Fruit fly (Drosophila melanogaster) whole organism, prepupa: ENCODE results near the gene pbl.
A peak's percentile ranks its signal among the peaks of the same experiment; 100 is the strongest.

Source experiments
- Blimp-1 ChIP-seq: fragments of 200-800 bp; sonication (Bioruptor generic); optimal IDR thresholded peaks from 3 replicates; lab custom pipeline; 2017; ENCODE audit warnings: missing biosample characterization, missing genetic modification characterization, mild to moderate bottlenecking, moderate library complexity, missing genetic modification reagents
- CG10631 ChIP-seq: fragments of 200-800 bp; sonication (Bioruptor generic); optimal IDR thresholded peaks from 2 replicates; lab custom pipeline; 2016; ENCODE audit warnings: missing biosample characterization, missing genetic modification characterization
- CG10669 ChIP-seq: fragments of 200-800 bp; sonication (Bioruptor generic); optimal IDR thresholded peaks from 3 replicates; lab custom pipeline; 2018; ENCODE audit warnings: missing biosample characterization, mild to moderate bottlenecking, missing genetic modification characterization, moderate library complexity
- CG11294 ChIP-seq: fragments of 200-800 bp; sonication (Bioruptor generic); IDR thresholded peaks from 2 replicates; pipeline ENCODE4 v1.3.6; 2022; ENCODE audit warnings: missing biosample characterization, missing genetic modification characterization
- CG11762 ChIP-seq: fragments of 200-800 bp; sonication (Bioruptor generic); optimal IDR thresholded peaks from 3 replicates; lab custom pipeline; 2016; ENCODE audit warnings: missing biosample characterization, missing genetic modification characterization; ENCODE audit not compliant: insufficient read depth
- CG11902 ChIP-seq: fragments of 200-800 bp; sonication (Bioruptor generic); optimal IDR thresholded peaks from 3 replicates; lab custom pipeline; 2016; ENCODE audit warnings: missing biosample characterization, missing genetic modification characterization
- CG15336 ChIP-seq: fragments of 200-800 bp; sonication (Bioruptor generic); IDR thresholded peaks from 2 replicates; pipeline ENCODE4 v1.3.6; 2022; ENCODE audit warnings: missing biosample characterization, missing genetic modification characterization
- CG1621 ChIP-seq: fragments of 200-800 bp; sonication (Bioruptor generic); optimal IDR thresholded peaks from 3 replicates; lab custom pipeline; 2018; ENCODE audit warnings: missing biosample characterization, mild to moderate bottlenecking, missing genetic modification characterization
- CG16779 ChIP-seq: fragments of 200-800 bp; sonication (Bioruptor generic); optimal IDR thresholded peaks from 3 replicates; lab custom pipeline; 2017; ENCODE audit warnings: missing biosample characterization, mild to moderate bottlenecking, missing genetic modification characterization
- CG3032 ChIP-seq: fragments of 200-800 bp; optimal IDR thresholded peaks from 2 replicates; lab custom pipeline; 2019; ENCODE audit warnings: missing biosample characterization, mild to moderate bottlenecking, missing genetic modification characterization, moderate library complexity
- CG34406 ChIP-seq: fragments of 200-800 bp; sonication (Bioruptor generic); optimal IDR thresholded peaks from 3 replicates; lab custom pipeline; 2016; ENCODE audit warnings: missing biosample characterization, missing genetic modification characterization
- CG3919 ChIP-seq: fragments of 200-800 bp; sonication (Bioruptor generic); optimal IDR thresholded peaks from 3 replicates; lab custom pipeline; 2016; ENCODE audit warnings: missing biosample characterization, missing genetic modification characterization
- CG6808 ChIP-seq: fragments of 200-800 bp; sonication (Bioruptor generic); optimal IDR thresholded peaks from 3 replicates; lab custom pipeline; 2017; ENCODE audit warnings: missing biosample characterization, missing genetic modification characterization, mild to moderate bottlenecking, moderate library complexity, missing genetic modification reagents
- CG6854 ChIP-seq: fragments of 200-800 bp; sonication (Bioruptor generic); optimal IDR thresholded peaks from 2 replicates; lab custom pipeline; 2017; ENCODE audit warnings: missing biosample characterization, mild to moderate bottlenecking, missing genetic modification characterization
- CG7368 ChIP-seq: fragments of 200-800 bp; sonication (Bioruptor generic); optimal IDR thresholded peaks from 3 replicates; lab custom pipeline; 2016; ENCODE audit warnings: missing biosample characterization, missing genetic modification characterization
- CG8119 ChIP-seq: fragments of 200-800 bp; sonication (Bioruptor generic); IDR thresholded peaks from 3 replicates; pipeline ENCODE4 v1.3.6; 2022; ENCODE audit warnings: missing biosample characterization, missing genetic modification characterization
- CG8319 ChIP-seq: fragments of 200-800 bp; sonication (Bioruptor generic); optimal IDR thresholded peaks from 3 replicates; lab custom pipeline; 2016; ENCODE audit warnings: missing biosample characterization, missing genetic modification characterization
- CG9139 ChIP-seq: fragments of 200-800 bp; sonication (Bioruptor generic); optimal IDR thresholded peaks from 3 replicates; lab custom pipeline; 2017; ENCODE audit warnings: missing biosample characterization, mild to moderate bottlenecking, missing genetic modification characterization
- Eip75B ChIP-seq: fragments of 200-800 bp; sonication (Bioruptor generic); optimal IDR thresholded peaks from 3 replicates; lab custom pipeline; 2016; ENCODE audit warnings: missing biosample characterization, missing genetic modification characterization
- Eip78C ChIP-seq: fragments of 200-800 bp; sonication (Bioruptor generic); peaks from one replicate; lab custom pipeline; 2016; ENCODE audit warnings: missing biosample characterization, missing genetic modification characterization
- Gug ChIP-seq: fragments of 200-800 bp; sonication (Bioruptor generic); IDR thresholded peaks from 2 replicates; pipeline ENCODE4 v1.3.6; 2022; ENCODE audit warnings: missing biosample characterization, missing genetic modification characterization
- Hr38 ChIP-seq: sonication (Bioruptor generic); optimal IDR thresholded peaks from 2 replicates; lab custom pipeline; 2016; ENCODE audit warnings: missing biosample characterization, missing genetic modification characterization
- Hr39 ChIP-seq: fragments of 200-800 bp; sonication (Bioruptor generic); optimal IDR thresholded peaks from 2 replicates; lab custom pipeline; 2016; ENCODE audit warnings: missing biosample characterization, missing genetic modification characterization
- Hr4 ChIP-seq: fragments of 200-800 bp; sonication (Bioruptor generic); optimal IDR thresholded peaks from 3 replicates; lab custom pipeline; 2016; ENCODE audit warnings: missing biosample characterization, missing genetic modification characterization
- Lpt ChIP-seq: fragments of 200-800 bp; sonication (Bioruptor generic); optimal IDR thresholded peaks from 3 replicates; lab custom pipeline; 2016; ENCODE audit warnings: missing biosample characterization, missing genetic modification characterization
- Met ChIP-seq: fragments of 200-800 bp; sonication (Bioruptor generic); optimal IDR thresholded peaks from 3 replicates; lab custom pipeline; 2016; ENCODE audit warnings: missing biosample characterization, missing genetic modification characterization
- OdsH ChIP-seq: fragments of 200-800 bp; sonication (Bioruptor generic); optimal IDR thresholded peaks from 3 replicates; lab custom pipeline; 2016; ENCODE audit warnings: missing biosample characterization, missing genetic modification characterization
- Sox102F ChIP-seq: fragments of 200-800 bp; sonication (Bioruptor generic); optimal IDR thresholded peaks from 2 replicates; lab custom pipeline; 2016; ENCODE audit warnings: missing biosample characterization, mild to moderate bottlenecking, missing genetic modification characterization
- Sox14 ChIP-seq: fragments of 200-800 bp; sonication (Bioruptor generic); optimal IDR thresholded peaks from 3 replicates; lab custom pipeline; 2016; ENCODE audit warnings: missing biosample characterization, missing genetic modification characterization
- Sox15 ChIP-seq: fragments of 200-800 bp; sonication (Bioruptor generic); optimal IDR thresholded peaks from 3 replicates; lab custom pipeline; 2016; ENCODE audit warnings: missing biosample characterization, missing genetic modification characterization
- achi ChIP-seq: fragments of 200-800 bp; sonication (Bioruptor generic); optimal IDR thresholded peaks from 3 replicates; lab custom pipeline; 2016; ENCODE audit warnings: missing biosample characterization, missing genetic modification characterization
- acj6 ChIP-seq: fragments of 200-800 bp; sonication (Bioruptor generic); optimal IDR thresholded peaks from 3 replicates; lab custom pipeline; 2016; ENCODE audit warnings: missing biosample characterization, missing genetic modification characterization
- cyc ChIP-seq: fragments of 200-800 bp; sonication (Bioruptor generic); optimal IDR thresholded peaks from 3 replicates; lab custom pipeline; 2016; ENCODE audit warnings: missing biosample characterization, missing genetic modification characterization
- dac ChIP-seq: fragments of 200-800 bp; sonication (Bioruptor generic); optimal IDR thresholded peaks from 2 replicates; lab custom pipeline; 2017; ENCODE audit warnings: missing biosample characterization, mild to moderate bottlenecking, missing genetic modification characterization
- dsx ChIP-seq: fragments of 200-800 bp; optimal IDR thresholded peaks from 3 replicates; lab custom pipeline; 2019; ENCODE audit warnings: missing biosample characterization, mild to moderate bottlenecking, missing genetic modification characterization, moderate library complexity; ENCODE audit not compliant: poor library complexity, severe bottlenecking
- eg ChIP-seq: fragments of 200-800 bp; sonication (Bioruptor generic); IDR thresholded peaks from 3 replicates; pipeline ENCODE4 v1.3.6; 2022; ENCODE audit warnings: missing biosample characterization, missing genetic modification characterization
- fd85E ChIP-seq: fragments of 200-800 bp; sonication (Bioruptor generic); optimal IDR thresholded peaks from 3 replicates; lab custom pipeline; 2016; ENCODE audit warnings: missing biosample characterization, missing genetic modification characterization
- fkh ChIP-seq: fragments of 200-800 bp; sonication (Bioruptor generic); optimal IDR thresholded peaks from 3 replicates; lab custom pipeline; 2017; ENCODE audit warnings: missing biosample characterization, mild to moderate bottlenecking, missing genetic modification characterization, moderate library complexity
- lz ChIP-seq: fragments of 200-800 bp; sonication (Bioruptor generic); optimal IDR thresholded peaks from 3 replicates; lab custom pipeline; 2016; ENCODE audit warnings: missing biosample characterization, missing genetic modification characterization
- net ChIP-seq: fragments of 200-800 bp; sonication (Bioruptor generic); optimal IDR thresholded peaks from 3 replicates; lab custom pipeline; 2016; ENCODE audit warnings: missing biosample characterization, missing genetic modification characterization
- salr ChIP-seq, 2 experiments: fragments of 200-800 bp; sonication (Bioruptor generic); optimal IDR thresholded peaks; 3 replicates each; lab custom pipeline; 2016 to 2018; ENCODE audit warnings: missing biosample characterization in 2 of 2, missing genetic modification characterization in 2 of 2, mild to moderate bottlenecking in 1 of 2
- spab ChIP-seq: fragments of 200-800 bp; sonication (Bioruptor generic); optimal IDR thresholded peaks from 2 replicates; lab custom pipeline; 2017; ENCODE audit warnings: missing biosample characterization, mild to moderate bottlenecking, missing genetic modification characterization, missing genetic modification reagents
- ss ChIP-seq, 2 experiments: fragments of 200-800 bp; sonication (Bioruptor generic); optimal IDR thresholded peaks; 2 replicates in 1 of 2; 3 replicates in 1 of 2; lab custom pipeline; 2017 to 2018; ENCODE audit warnings: mild to moderate bottlenecking in 2 of 2, missing biosample characterization in 2 of 2, missing genetic modification characterization in 2 of 2, moderate library complexity in 1 of 2
- topi ChIP-seq: fragments of 200-800 bp; sonication (Bioruptor generic); optimal IDR thresholded peaks from 3 replicates; lab custom pipeline; 2016; ENCODE audit warnings: missing biosample characterization, missing genetic modification characterization
- vri ChIP-seq: fragments of 200-800 bp; sonication (Bioruptor generic); optimal IDR thresholded peaks from 3 replicates; lab custom pipeline; 2016; ENCODE audit warnings: missing biosample characterization, mild to moderate bottlenecking, missing genetic modification characterization

Gene pbl

dm6 chr3L:7877466-7877865, 34.3 kb downstream of the pbl start (continued):
- no peak for TF ChIP-seq Blimp-1 (GFP tag; lab: Kevin White, UChicago)
- TF ChIP-seq OdsH (GFP tag; lab: Kevin White, UChicago): no peak
- peak; percentile 71 for TF ChIP-seq Hr4 (GFP tag; lab: Kevin White, UChicago)
- TF ChIP-seq net (GFP tag; lab: Kevin White, UChicago): peak; percentile 18
- no peak for TF ChIP-seq CG6808 (GFP tag; lab: Kevin White, UChicago)

- no peak for TF ChIP-seq Met (GFP tag; lab: Kevin White, UChicago)
- TF ChIP-seq Eip78C (GFP tag; lab: Kevin White, UChicago): peak; percentile 0
Measured at dm6 chr3L:7876367-7876703, 35.4 kb downstream of the pbl start.

- no peak for TF ChIP-seq fkh (GFP tag; lab: Kevin White, UChicago)
- peak; percentile 63 for TF ChIP-seq acj6 (GFP tag; lab: Kevin White, UChicago)
- TF ChIP-seq CG11762: peak; percentile 50
- TF ChIP-seq topi (GFP tag; lab: Kevin White, UChicago): peak; percentile 63
- TF ChIP-seq CG11902 (GFP tag; lab: Kevin White, UChicago): peak; percentile 62
- peak; percentile 6 for TF ChIP-seq fd85E (GFP tag; lab: Kevin White, UChicago)
- TF ChIP-seq CG8119 (GFP tag; lab: Robert Waterston, UW): peak; percentile 59; the same call in 2 of the 3 replicates
- TF ChIP-seq achi (GFP tag; lab: Kevin White, UChicago): peak; percentile 71
- TF ChIP-seq CG11294 (GFP tag; lab: Robert Waterston, UW): no peak
- peak; percentile 59 for TF ChIP-seq Sox102F (GFP tag; lab: Kevin White, UChicago)
- peak; percentile 87 for TF ChIP-seq Eip78C (GFP tag; lab: Kevin White, UChicago)
- TF ChIP-seq ss (GFP tag; optimal IDR thresholded peaks at IDR 0.05; lab: Kevin White, UChicago): peak; percentile 39 to 75
- TF ChIP-seq CG10631 (GFP tag; lab: Kevin White, UChicago): peak; percentile 64
- no peak for TF ChIP-seq dac (GFP tag; lab: Kevin White, UChicago)
- peak; percentile 35 for TF ChIP-seq CG8319
- TF ChIP-seq CG1621 (tag; lab: Kevin White, UChicago): no peak
- TF ChIP-seq cyc (GFP tag; lab: Kevin White, UChicago): peak; percentile 60
- peak; percentile 65 for TF ChIP-seq Eip75B (GFP tag; lab: Kevin White, UChicago)
- peak; percentile 57 for TF ChIP-seq lz
- TF ChIP-seq eg (GFP tag; lab: Robert Waterston, UW): no peak; the same call in 2 of the 3 replicates
- TF ChIP-seq CG3032 (tag; lab: Kevin White, UChicago): peak; percentile 55
- peak; percentile 68 for TF ChIP-seq CG34406 (GFP tag; lab: Kevin White, UChicago)
- TF ChIP-seq vri: peak; percentile 27
- TF ChIP-seq Sox15 (GFP tag; lab: Kevin White, UChicago): peak; percentile 60
- TF ChIP-seq CG6808 (GFP tag; lab: Kevin White, UChicago): peak; percentile 66
- peak; percentile 48 for TF ChIP-seq dsx (GFP tag; lab: Kevin White, UChicago)
- no peak for TF ChIP-seq CG7368
- peak; percentile 36 for TF ChIP-seq CG16779 (tag; lab: Kevin White, UChicago)
- TF ChIP-seq Sox14 (GFP tag; lab: Kevin White, UChicago): peak; percentile 49
- peak; percentile 59 for TF ChIP-seq spab (GFP tag; lab: Kevin White, UChicago)
- TF ChIP-seq net (GFP tag; lab: Kevin White, UChicago): peak; percentile 62
- TF ChIP-seq Gug (GFP tag; lab: Robert Waterston, UW): no peak
- TF ChIP-seq CG9139 (GFP tag; lab: Kevin White, UChicago): peak; percentile 54
- TF ChIP-seq Lpt (GFP tag; lab: Kevin White, UChicago): peak; percentile 52
- peak; percentile 59 for TF ChIP-seq Hr39 (GFP tag; lab: Kevin White, UChicago)
- TF ChIP-seq Blimp-1 (GFP tag; lab: Kevin White, UChicago): peak; percentile 42
- no peak for TF ChIP-seq Hr38
- TF ChIP-seq CG15336 (GFP tag; lab: Robert Waterston, UW): peak; percentile 52
- TF ChIP-seq salr (GFP tag; optimal IDR thresholded peaks at IDR 0.05; lab: Kevin White, UChicago): peak in 1 of 2 experiments; percentile 43
- peak; percentile 76 for TF ChIP-seq CG3919 (GFP tag; lab: Kevin White, UChicago)
- TF ChIP-seq Met (GFP tag; lab: Kevin White, UChicago): peak; percentile 82
- TF ChIP-seq CG6854 (GFP tag; lab: Kevin White, UChicago): peak; percentile 56
- TF ChIP-seq CG10669 (GFP tag; lab: Kevin White, UChicago): peak; percentile 40
Measured at dm6 chr3L:7875606-7876366, 36.0 kb downstream of the pbl start.
